Worm (Caenorhabditis elegans) whole organism, early embryonic: Measurements from ENCODE around the gene best-19.

Source experiments
- B0310.2 ChIP-seq: sonication (generic microtip); optimal IDR thresholded peaks from 2 replicates; lab custom pipeline; 2016; ENCODE audit warnings: mild to moderate bottlenecking, missing genetic modification characterization, missing compliant biosample characterization
- F13C5.2 ChIP-seq: sonication (generic microtip); optimal IDR thresholded peaks from 2 replicates; lab custom pipeline; 2017; ENCODE audit warnings: mild to moderate bottlenecking, missing genetic modification characterization, inconsistent platforms, missing compliant biosample characterization
- aly-1 ChIP-seq: sonication (generic microtip); optimal IDR thresholded peaks from 2 replicates; lab custom pipeline; 2016; ENCODE audit warnings: missing genetic modification characterization, missing compliant biosample characterization
- ama-1 ChIP-seq: fragments of 150-350 bp; optimal IDR thresholded peaks from 2 replicates; lab custom pipeline; 2014
- ets-7 ChIP-seq: sonication (generic microtip); optimal IDR thresholded peaks from 2 replicates; lab custom pipeline; 2016; ENCODE audit warnings: missing genotype, missing genetic modification characterization, missing compliant biosample characterization
- flt-1 ChIP-seq: fragments of 200-800 bp; sonication (Bioruptor generic); IDR thresholded peaks from 2 replicates; pipeline ENCODE4 v1.3.6; 2022; ENCODE audit warnings: missing genetic modification characterization, missing compliant biosample characterization
- hmbx-1 ChIP-seq: sonication (generic microtip); optimal IDR thresholded peaks from 2 replicates; lab custom pipeline; 2016; ENCODE audit warnings: mild to moderate bottlenecking, missing genetic modification characterization, missing compliant biosample characterization
- hnd-1 ChIP-seq: sonication (generic microtip); optimal IDR thresholded peaks from 2 replicates; lab custom pipeline; 2016; ENCODE audit warnings: missing genetic modification characterization, missing compliant biosample characterization
- scrt-1 ChIP-seq: fragments of 200-800 bp; sonication (Bioruptor generic); IDR thresholded peaks from 2 replicates; pipeline ENCODE4 v1.3.6; 2022; ENCODE audit warnings: missing genetic modification characterization, missing compliant biosample characterization
- sea-1 ChIP-seq: fragments of 200-800 bp; sonication (Bioruptor generic); conservative IDR thresholded peaks from 2 replicates; pipeline ENCODE4 v1.3.6; 2022; ENCODE audit warnings: missing genetic modification characterization, missing compliant biosample characterization
- tbx-37 ChIP-seq: fragments of 200-800 bp; sonication (Bioruptor generic); conservative IDR thresholded peaks from 2 replicates; pipeline ENCODE4 v1.3.6; 2022; ENCODE audit warnings: missing genetic modification reagents, missing genetic modification characterization, missing compliant biosample characterization
- tra-4 ChIP-seq: sonication (generic microtip); optimal IDR thresholded peaks from 2 replicates; lab custom pipeline; 2017; ENCODE audit warnings: missing genetic modification characterization, missing compliant biosample characterization

- TF ChIP-seq aly-1 (tag; lab: Kevin White, UChicago) = no peak
- TF ChIP-seq sea-1 (GFP tag; lab: Robert Waterston, UW) = no peak
- TF ChIP-seq ama-1 = no peak
- no peak for TF ChIP-seq flt-1 (GFP tag; lab: Robert Waterston, UW)
- TF ChIP-seq ets-7 = no peak
- TF ChIP-seq scrt-1 (GFP tag; lab: Robert Waterston, UW) = no peak
- no peak for TF ChIP-seq hnd-1
- TF ChIP-seq hmbx-1 (tag; lab: Kevin White, UChicago) = no peak
- TF ChIP-seq tra-4 (tag; lab: Kevin White, UChicago) = no peak
- no peak for TF ChIP-seq B0310.2 (tag; lab: Kevin White, UChicago)
- TF ChIP-seq tbx-37 (GFP tag; lab: Robert Waterston, UW) = no peak
- TF ChIP-seq F13C5.2 = no peak
Observed at ce11 chrIV:303264-303663, 19.8 kb downstream of the best-19 start.
